Worm (Caenorhabditis elegans) whole organism, early embryonic: ENCODE data around the gene bre-3.

Experiments used
- B0310.2 ChIP-seq: sonication (generic microtip); optimal IDR thresholded peaks from 2 replicates; lab custom pipeline; 2016; ENCODE audit warnings: mild to moderate bottlenecking, missing genetic modification characterization, missing compliant biosample characterization
- F13C5.2 ChIP-seq: sonication (generic microtip); optimal IDR thresholded peaks from 2 replicates; lab custom pipeline; 2017; ENCODE audit warnings: mild to moderate bottlenecking, missing genetic modification characterization, inconsistent platforms, missing compliant biosample characterization
- aly-1 ChIP-seq: sonication (generic microtip); optimal IDR thresholded peaks from 2 replicates; lab custom pipeline; 2016; ENCODE audit warnings: missing genetic modification characterization, missing compliant biosample characterization
- ama-1 ChIP-seq: fragments of 150-350 bp; optimal IDR thresholded peaks from 2 replicates; lab custom pipeline; 2014
- ceh-13 ChIP-seq: fragments of 200-800 bp; sonication (Bioruptor generic); optimal IDR thresholded peaks from 2 replicates; lab custom pipeline; 2018; ENCODE audit warnings: mild to moderate bottlenecking, missing genetic modification characterization, missing compliant biosample characterization
- ceh-36 ChIP-seq: sonication (generic microtip); optimal IDR thresholded peaks from 2 replicates; lab custom pipeline; 2016; ENCODE audit warnings: missing genetic modification characterization, inconsistent platforms, missing compliant biosample characterization
- ets-7 ChIP-seq: sonication (generic microtip); optimal IDR thresholded peaks from 2 replicates; lab custom pipeline; 2016; ENCODE audit warnings: missing genotype, missing genetic modification characterization, missing compliant biosample characterization
- flt-1 ChIP-seq: fragments of 200-800 bp; sonication (Bioruptor generic); IDR thresholded peaks from 2 replicates; pipeline ENCODE4 v1.3.6; 2022; ENCODE audit warnings: missing genetic modification characterization, missing compliant biosample characterization
- hmbx-1 ChIP-seq: sonication (generic microtip); optimal IDR thresholded peaks from 2 replicates; lab custom pipeline; 2016; ENCODE audit warnings: mild to moderate bottlenecking, missing genetic modification characterization, missing compliant biosample characterization
- hmg-4 ChIP-seq: fragments of 200-800 bp; sonication (Bioruptor generic); optimal IDR thresholded peaks from 2 replicates; lab custom pipeline; 2018; ENCODE audit warnings: mild to moderate bottlenecking, missing genetic modification characterization, missing compliant biosample characterization
- hnd-1 ChIP-seq: sonication (generic microtip); optimal IDR thresholded peaks from 2 replicates; lab custom pipeline; 2016; ENCODE audit warnings: missing genetic modification characterization, missing compliant biosample characterization
- pes-1 ChIP-seq: fragments of 200-800 bp; sonication (Bioruptor generic); IDR thresholded peaks from 2 replicates; pipeline ENCODE4 v1.3.6; 2022; ENCODE audit warnings: missing genetic modification reagents, missing genetic modification characterization, missing compliant biosample characterization
- scrt-1 ChIP-seq: fragments of 200-800 bp; sonication (Bioruptor generic); IDR thresholded peaks from 2 replicates; pipeline ENCODE4 v1.3.6; 2022; ENCODE audit warnings: missing genetic modification characterization, missing compliant biosample characterization
- sea-1 ChIP-seq: fragments of 200-800 bp; sonication (Bioruptor generic); conservative IDR thresholded peaks from 2 replicates; pipeline ENCODE4 v1.3.6; 2022; ENCODE audit warnings: missing genetic modification characterization, missing compliant biosample characterization
- tbx-11 ChIP-seq: fragments of 200-800 bp; sonication (Bioruptor generic); IDR thresholded peaks from 2 replicates; pipeline ENCODE4 v1.3.6; 2022; ENCODE audit warnings: missing genetic modification characterization, missing compliant biosample characterization
- tbx-37 ChIP-seq: fragments of 200-800 bp; sonication (Bioruptor generic); conservative IDR thresholded peaks from 2 replicates; pipeline ENCODE4 v1.3.6; 2022; ENCODE audit warnings: missing genetic modification reagents, missing genetic modification characterization, missing compliant biosample characterization
- tra-4 ChIP-seq: sonication (generic microtip); optimal IDR thresholded peaks from 2 replicates; lab custom pipeline; 2017; ENCODE audit warnings: missing genetic modification characterization, missing compliant biosample characterization

Gene bre-3

ce11 chrIII:9500267-9500666 is 15.0 kb upstream of the bre-3 start, which contains the start of gene sod-4:
TSS of gene sod-4 (minus strand) at chrIII:9500375.
- TF ChIP-seq flt-1 (no peak), F13C5.2 (tag; lab: Kevin White, UChicago) (no peak), tbx-37 (no peak), aly-1 (tag; lab: Kevin White, UChicago) (no peak), ceh-13 (GFP tag; lab: Kevin White, UChicago) (no peak), B0310.2 (tag; lab: Kevin White, UChicago) (no peak), sea-1 (GFP tag; lab: Robert Waterston, UW) (no peak), ceh-36 (no peak), hmg-4 (GFP tag; lab: Kevin White, UChicago) (no peak), ets-7 (tag; lab: Kevin White, UChicago) (no peak)

- TF ChIP-seq pes-1 (GFP tag; lab: Robert Waterston, UW): no peak
- TF ChIP-seq ets-7 (tag; lab: Kevin White, UChicago): no peak
- no peak for TF ChIP-seq B0310.2 (tag; lab: Kevin White, UChicago)
- TF ChIP-seq sea-1 (GFP tag; lab: Robert Waterston, UW): no peak
- no peak for TF ChIP-seq scrt-1 (GFP tag; lab: Robert Waterston, UW)
Observed at ce11 chrIII:9497412-9497811, 12.1 kb upstream of the bre-3 start.

DNA sequence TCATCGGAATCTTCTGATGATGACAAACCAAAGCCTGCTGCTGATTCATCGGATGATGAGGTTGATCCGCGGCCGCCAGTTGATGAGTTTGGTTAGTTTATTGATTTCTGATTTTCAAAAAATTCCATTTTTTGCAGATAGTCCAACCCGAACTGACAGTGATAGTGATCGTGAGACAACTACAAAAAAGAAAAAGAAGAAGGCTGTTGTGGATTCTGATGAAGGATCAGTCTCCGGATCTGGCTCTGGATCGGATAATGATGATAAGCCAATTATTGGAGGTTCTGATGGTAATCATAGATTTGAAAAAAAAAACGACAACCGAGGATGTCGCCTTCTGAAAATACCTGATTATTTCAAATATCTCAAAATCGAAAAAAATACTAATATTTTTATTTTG is 10.8 kb upstream of the bre-3 start:
- TF ChIP-seq B0310.2 (tag; lab: Kevin White, UChicago): no peak
- no peak for TF ChIP-seq F13C5.2 (tag; lab: Kevin White, UChicago)
- TF ChIP-seq tbx-11 (GFP tag; lab: Robert Waterston, UW): no peak
- TF ChIP-seq tbx-37: no peak
- TF ChIP-seq hmg-4 (GFP tag; lab: Kevin White, UChicago): no peak
- no peak for TF ChIP-seq aly-1 (tag; lab: Kevin White, UChicago)
- TF ChIP-seq hnd-1 (tag; lab: Kevin White, UChicago): no peak

ce11 chrIII:9494209-9494608 is 8.9 kb upstream of the bre-3 start:
- no peak for TF ChIP-seq scrt-1 (GFP tag; lab: Robert Waterston, UW)
- no peak for TF ChIP-seq aly-1 (tag; lab: Kevin White, UChicago)
- TF ChIP-seq tbx-11 (GFP tag; lab: Robert Waterston, UW): no peak
- no peak for TF ChIP-seq ceh-36
- TF ChIP-seq tbx-37: no peak
- no peak for TF ChIP-seq sea-1 (GFP tag; lab: Robert Waterston, UW)
- TF ChIP-seq flt-1: no peak
- TF ChIP-seq hnd-1 (tag; lab: Kevin White, UChicago): no peak
- TF ChIP-seq F13C5.2 (tag; lab: Kevin White, UChicago): no peak
- no peak for TF ChIP-seq B0310.2 (tag; lab: Kevin White, UChicago)
- TF ChIP-seq tra-4 (tag; lab: Kevin White, UChicago): no peak
- TF ChIP-seq ama-1 (lab: Kevin White, UChicago): no peak

ce11 chrIII:9490783-9491547 is 5.7 kb upstream of the bre-3 start, which contains the start of the genes dars-1 and ctr-9:
TSS of gene dars-1 (minus strand) at chrIII:9491215.
TSS of gene ctr-9 (plus strand) at chrIII:9491396.
- TF ChIP-seq pes-1 (GFP tag; lab: Robert Waterston, UW) (no peak), scrt-1 (GFP tag; lab: Robert Waterston, UW) (no peak), tbx-11 (GFP tag; lab: Robert Waterston, UW) (no peak), ama-1 (lab: Kevin White, UChicago) (no peak), tra-4 (tag; lab: Kevin White, UChicago) (no peak), B0310.2 (tag; lab: Kevin White, UChicago) (no peak), hmbx-1 (tag; lab: Kevin White, UChicago) (no peak), tbx-37 (no peak), F13C5.2 (tag; lab: Kevin White, UChicago) (no peak), ceh-36 (no peak), ceh-13 (GFP tag; lab: Kevin White, UChicago) (no peak), ets-7 (tag; lab: Kevin White, UChicago) (no peak), hnd-1 (tag; lab: Kevin White, UChicago) (no peak), flt-1 (no peak), hmg-4 (GFP tag; lab: Kevin White, UChicago) (no peak), sea-1 (GFP tag; lab: Robert Waterston, UW) (no peak), aly-1 (tag; lab: Kevin White, UChicago) (no peak)

- TF ChIP-seq tbx-11 (GFP tag; lab: Robert Waterston, UW) (no peak), ceh-36 (no peak), ama-1 (lab: Kevin White, UChicago) (no peak), ets-7 (tag; lab: Kevin White, UChicago) (no peak), ceh-13 (GFP tag; lab: Kevin White, UChicago) (no peak), flt-1 (no peak), F13C5.2 (tag; lab: Kevin White, UChicago) (no peak), B0310.2 (tag; lab: Kevin White, UChicago) (no peak), tra-4 (tag; lab: Kevin White, UChicago) (no peak), scrt-1 (GFP tag; lab: Robert Waterston, UW) (no peak), aly-1 (tag; lab: Kevin White, UChicago) (no peak), hmbx-1 (tag; lab: Kevin White, UChicago) (no peak), pes-1 (GFP tag; lab: Robert Waterston, UW) (no peak), hmg-4 (GFP tag; lab: Kevin White, UChicago) (no peak), hnd-1 (tag; lab: Kevin White, UChicago) (no peak), sea-1 (GFP tag; lab: Robert Waterston, UW) (no peak)
Observed at ce11 chrIII:9489798-9490197, 4.5 kb upstream of the bre-3 start.

DNA sequence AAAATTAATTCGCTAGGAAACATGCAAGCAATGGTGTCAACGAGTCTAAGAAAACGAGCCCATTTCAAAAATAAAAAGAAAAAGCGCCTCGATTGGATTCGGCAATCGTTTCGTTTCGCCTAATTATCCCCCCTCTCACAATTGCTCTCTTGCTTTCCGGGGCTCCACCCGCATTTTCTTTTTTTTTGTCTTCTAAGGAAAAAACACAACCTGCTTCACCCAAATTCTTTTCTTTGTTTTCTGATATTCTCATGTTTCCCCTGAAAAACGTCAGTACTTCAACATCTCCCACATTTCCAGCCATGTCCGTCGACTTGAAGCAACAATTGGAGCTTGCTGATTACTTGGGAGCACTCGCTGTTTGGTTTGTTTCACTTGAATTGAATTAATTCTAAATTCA is 3.2 kb upstream of the bre-3 start, which contains the start of gene nlp-36:
Gene nlp-36 (plus strand): TSS at position 301 of the 400 bp plus-strand sequence.
- no peak for TF ChIP-seq tra-4 (tag; lab: Kevin White, UChicago)
- TF ChIP-seq ets-7 (tag; lab: Kevin White, UChicago): no peak
- TF ChIP-seq F13C5.2 (tag; lab: Kevin White, UChicago): no peak
- no peak for TF ChIP-seq hmbx-1 (tag; lab: Kevin White, UChicago)
- no peak for TF ChIP-seq ceh-13 (GFP tag; lab: Kevin White, UChicago)
- TF ChIP-seq ama-1 (lab: Kevin White, UChicago): no peak
- no peak for TF ChIP-seq pes-1 (GFP tag; lab: Robert Waterston, UW)
- TF ChIP-seq scrt-1 (GFP tag; lab: Robert Waterston, UW): no peak
- no peak for TF ChIP-seq flt-1
- no peak for TF ChIP-seq hnd-1 (tag; lab: Kevin White, UChicago)
- TF ChIP-seq ceh-36: no peak
- no peak for TF ChIP-seq B0310.2 (tag; lab: Kevin White, UChicago)
- no peak for TF ChIP-seq sea-1 (GFP tag; lab: Robert Waterston, UW)
- TF ChIP-seq tbx-11 (GFP tag; lab: Robert Waterston, UW): no peak
- no peak for TF ChIP-seq hmg-4 (GFP tag; lab: Kevin White, UChicago)
- TF ChIP-seq aly-1 (tag; lab: Kevin White, UChicago): no peak
- no peak for TF ChIP-seq tbx-37
